Worm (Caenorhabditis elegans): ENCODE data around the gene rpl-34.

Gene rpl-34

DNA sequence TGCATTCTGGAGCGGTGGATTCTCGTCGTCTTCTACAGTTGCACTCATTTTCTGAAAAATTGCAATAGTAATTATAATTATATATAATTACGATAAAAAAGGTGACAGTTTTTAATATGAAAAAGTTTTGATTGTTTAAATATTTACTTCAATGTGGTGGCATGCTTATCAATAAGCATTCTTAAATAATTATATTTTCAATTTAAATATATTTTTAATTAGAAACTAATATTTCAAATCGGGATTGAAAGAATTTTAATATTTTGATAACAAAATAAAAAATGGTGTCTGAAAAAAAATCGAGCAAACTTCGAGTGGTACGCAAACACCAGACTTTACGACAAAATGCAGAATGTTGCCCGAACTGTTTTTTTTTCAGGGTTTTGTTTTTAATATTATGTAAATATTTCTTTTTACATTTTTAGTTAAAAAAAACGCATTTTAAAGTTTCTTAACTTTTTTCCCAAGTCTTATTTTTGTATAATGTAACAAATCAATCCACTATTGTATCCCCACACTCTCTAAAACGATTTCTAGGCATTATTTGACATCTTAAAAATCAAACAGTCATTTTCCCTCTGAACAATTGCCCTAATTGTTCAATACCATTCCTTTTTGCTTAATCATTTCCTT, 13.5 kb downstream of the rpl-34 start, which contains the start of the genes C42C1.12 and C42C1.19:
Gene C42C1.12 (minus strand): TSS at position 51 of the 633 bp plus-strand sequence.
Gene C42C1.19 (plus strand): TSS at position 583 of the 633 bp plus-strand sequence.
- no peak for TF ChIP-seq unc-62 (GFP tag; optimal IDR thresholded peaks at IDR 0.05)

DNA sequence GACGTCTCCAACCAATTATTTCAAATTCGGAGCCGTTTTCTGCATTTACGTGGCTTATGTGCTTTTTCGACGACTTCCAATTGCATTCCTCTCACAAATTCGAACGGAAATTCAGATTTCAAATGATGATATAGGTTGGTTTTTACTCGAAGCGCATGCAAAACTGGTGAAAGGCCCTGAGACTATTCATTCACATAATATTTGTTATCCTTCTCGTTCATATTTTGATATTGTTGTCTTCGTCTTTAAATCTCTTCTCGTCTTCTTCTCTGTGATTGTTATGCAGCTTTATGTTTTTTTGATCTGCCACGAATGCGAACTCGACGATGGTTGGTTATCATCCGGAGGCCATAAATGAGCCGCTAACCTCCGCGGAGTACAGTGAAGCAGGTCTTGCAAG, 14.1 kb downstream of the rpl-34 start, which contains the start of gene hpo-12:
Gene hpo-12 (plus strand): TSS at position 301 of the 400 bp plus-strand sequence.
- TF ChIP-seq unc-62 (GFP tag; optimal IDR thresholded peaks at IDR 0.05), result no peak

DNA sequence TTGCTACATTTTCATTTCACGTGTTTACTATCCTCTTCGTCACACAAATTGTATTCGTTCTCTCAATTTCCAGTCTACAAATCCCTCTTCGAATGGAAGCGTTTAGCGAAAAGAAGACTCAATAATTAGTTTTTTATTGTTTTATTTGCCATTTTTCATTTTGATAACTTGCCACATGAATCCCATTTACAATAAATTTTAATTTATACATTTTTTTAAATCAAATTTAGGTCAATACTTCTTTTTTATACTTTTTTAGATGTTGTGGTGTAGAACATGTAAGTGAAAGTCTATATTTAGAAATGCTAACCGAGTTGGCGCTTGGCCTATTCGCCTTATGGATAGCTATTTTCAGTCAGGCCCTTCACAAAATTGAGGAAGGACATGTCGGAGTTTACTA, 18.8 kb downstream of the rpl-34 start, which contains the start of gene erl-1:
Gene erl-1 (plus strand): TSS at position 301 of the 400 bp plus-strand sequence.
- no peak for TF ChIP-seq unc-62 (GFP tag; optimal IDR thresholded peaks at IDR 0.05)

DNA sequence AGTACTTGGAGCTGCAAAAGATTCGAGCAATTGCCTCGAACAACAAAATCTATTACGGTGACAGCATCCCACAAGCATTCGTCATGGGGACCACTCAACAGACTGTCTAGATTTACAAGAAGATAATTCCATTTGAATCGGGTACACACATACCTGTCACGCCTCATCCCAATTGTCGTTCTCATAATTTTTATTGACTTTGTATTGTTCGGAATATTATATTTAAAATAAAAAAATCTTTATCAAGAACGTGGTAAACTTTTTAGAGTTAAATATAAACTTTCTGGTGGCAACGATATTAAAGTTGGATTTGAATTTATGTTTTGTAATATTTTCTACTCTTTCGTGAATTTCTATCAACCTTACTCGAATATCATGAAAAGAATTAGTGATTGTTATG, 20.4 kb downstream of the rpl-34 start, which contains the start of gene C42C1.9:
Gene C42C1.9 (plus strand): TSS at position 301 of the 400 bp plus-strand sequence.
- no peak for TF ChIP-seq unc-62 (GFP tag; optimal IDR thresholded peaks at IDR 0.05)

DNA sequence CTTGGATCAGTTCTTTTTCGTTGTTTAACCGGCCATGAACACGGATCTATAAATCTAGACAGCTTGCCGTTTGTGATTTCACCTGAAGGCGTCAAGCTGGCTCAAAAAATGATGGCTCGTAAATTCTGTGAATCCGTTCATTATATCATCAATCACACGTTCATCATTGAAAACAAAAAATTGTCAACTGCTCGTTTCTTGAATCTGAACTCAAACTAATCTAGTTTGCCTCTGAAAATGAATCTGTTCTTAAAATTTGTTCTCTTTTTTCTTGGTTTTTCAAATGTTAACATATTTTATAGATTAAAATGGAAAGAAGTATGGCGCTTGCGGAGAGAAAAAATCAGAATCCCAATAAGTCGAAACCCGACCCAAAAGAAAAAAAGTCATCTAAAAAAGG, 21.9 kb downstream of the rpl-34 start, which contains the start of gene C42C1.8:
Gene C42C1.8 (plus strand): TSS at position 301 of the 400 bp plus-strand sequence.
- TF ChIP-seq unc-62 (GFP tag; optimal IDR thresholded peaks at IDR 0.05), result no peak

DNA sequence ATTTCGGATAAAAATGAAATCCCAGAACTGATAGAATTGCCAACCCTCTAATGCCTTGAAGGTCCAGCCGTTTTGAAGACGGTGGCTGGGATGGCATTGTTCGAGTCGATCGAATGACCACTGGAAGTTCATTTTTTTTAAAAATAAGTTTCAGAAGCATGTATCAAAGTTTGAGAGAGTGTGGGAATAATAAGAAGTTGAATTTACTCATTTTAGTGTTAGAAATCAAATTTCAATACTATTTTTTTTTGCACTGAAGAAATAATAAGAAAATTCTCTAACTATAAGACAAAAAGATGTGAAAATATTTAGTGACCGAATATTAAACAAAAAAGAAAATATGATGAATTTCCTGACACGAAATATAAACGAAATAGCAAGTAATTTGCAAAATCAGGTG, 32.4 kb downstream of the rpl-34 start, which contains the start of gene oac-59:
Gene oac-59 (minus strand): TSS at position 101 of the 400 bp plus-strand sequence.
- no peak for TF ChIP-seq unc-62 (GFP tag; optimal IDR thresholded peaks at IDR 0.05)

DNA sequence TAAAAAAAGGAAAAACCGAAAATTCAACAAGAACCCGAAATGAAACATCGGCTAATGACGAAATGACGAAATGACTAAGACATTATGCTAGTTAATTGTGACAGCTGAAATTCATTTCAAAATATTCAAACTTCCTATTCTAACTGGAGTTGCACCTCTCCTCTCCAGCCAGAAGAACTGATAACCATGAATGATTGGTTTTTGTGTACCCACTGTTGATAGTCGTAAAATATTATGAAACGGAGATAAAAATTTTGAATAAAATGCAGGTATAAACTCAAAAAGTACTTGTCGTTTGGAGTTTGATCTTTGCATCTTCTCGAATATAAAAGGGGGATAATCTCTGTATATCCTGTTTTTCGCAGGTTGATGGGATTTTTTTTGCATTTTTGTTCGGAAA, 34.1 kb downstream of the rpl-34 start:
- TF ChIP-seq unc-62 (GFP tag; optimal IDR thresholded peaks at IDR 0.05), result no peak

DNA sequence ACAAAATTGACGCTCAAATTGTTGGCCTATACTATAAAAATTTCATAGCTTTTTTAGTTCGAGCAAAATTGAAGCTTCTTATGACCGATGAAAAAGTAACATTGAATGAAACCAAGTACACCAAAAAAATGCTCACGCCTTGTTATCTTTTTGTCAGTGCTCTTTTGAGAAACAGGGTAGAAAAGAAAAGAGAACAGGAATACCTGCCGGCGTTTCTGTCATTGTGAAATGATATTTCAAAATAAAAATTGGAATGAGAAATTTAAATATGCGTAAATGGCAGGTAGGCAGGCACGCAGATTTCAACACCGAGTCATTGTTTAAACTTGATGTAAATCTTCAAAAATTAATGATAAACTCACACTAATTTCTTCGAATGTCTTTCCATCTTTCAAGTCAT, 36.0 kb downstream of the rpl-34 start:
- no peak for TF ChIP-seq unc-62 (GFP tag; optimal IDR thresholded peaks at IDR 0.05)

DNA sequence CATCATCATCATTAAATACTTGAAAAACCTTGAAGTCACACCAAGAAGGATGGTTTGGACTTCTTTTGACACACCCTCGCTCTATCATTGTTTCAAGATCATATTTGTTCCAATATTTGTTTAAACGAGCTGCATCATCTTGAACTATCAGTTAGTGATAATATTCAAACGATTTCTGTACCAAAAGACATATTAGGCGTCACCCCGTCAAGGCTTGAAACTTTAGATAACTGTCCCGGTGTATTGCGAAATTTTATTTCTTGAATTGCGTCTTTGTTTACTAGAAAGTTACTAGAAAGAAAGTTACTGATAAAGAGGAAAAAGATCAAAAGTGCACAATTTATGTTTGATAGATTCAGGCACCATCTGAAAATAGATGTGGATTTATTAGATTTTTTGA, 37.2 kb downstream of the rpl-34 start:
- TF ChIP-seq unc-62 (GFP tag; optimal IDR thresholded peaks at IDR 0.05), result no peak

DNA sequence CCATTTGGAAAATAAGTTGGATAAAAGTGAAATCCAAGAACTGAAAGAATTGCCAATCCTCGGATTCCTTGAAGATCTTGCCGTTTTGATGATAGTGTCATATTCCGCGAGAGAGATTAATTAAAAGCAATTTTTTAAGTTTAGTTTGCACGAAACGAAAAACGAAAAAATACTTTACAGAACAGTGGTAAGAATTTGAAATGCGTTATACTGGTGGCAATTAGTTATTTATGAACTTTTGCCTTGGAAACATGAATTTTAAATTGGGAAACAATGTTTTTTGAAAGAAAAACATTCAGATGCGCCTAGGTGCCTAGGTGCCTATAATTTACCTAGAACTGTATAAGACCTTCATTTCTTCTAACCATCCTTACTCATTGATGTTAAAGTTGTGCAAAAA, 38.9 kb downstream of the rpl-34 start, which contains the start of gene oac-57:
Gene oac-57 (minus strand): TSS at position 101 of the 400 bp plus-strand sequence.
- TF ChIP-seq unc-62 (GFP tag; optimal IDR thresholded peaks at IDR 0.05), result no peak

DNA sequence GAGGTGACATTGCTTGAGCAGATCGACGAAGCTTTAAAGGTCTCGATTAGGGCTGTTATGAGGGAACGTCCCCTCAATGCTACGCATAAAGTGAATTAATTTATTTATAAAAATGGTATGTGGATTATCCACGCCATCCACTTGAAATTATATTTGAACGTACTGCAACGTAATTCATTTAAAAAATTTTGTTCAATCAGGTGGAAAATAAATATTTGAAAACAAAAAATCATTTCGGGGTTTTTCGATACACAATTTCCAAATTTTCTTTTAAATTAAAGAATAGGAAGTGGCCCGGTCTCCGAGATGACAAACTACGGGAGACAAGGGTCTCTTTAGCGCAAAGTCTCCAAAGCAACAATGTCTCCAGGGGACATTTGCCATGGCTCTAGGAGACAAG, 42.8 kb downstream of the rpl-34 start, which contains the start of gene oac-58:
Gene oac-58 (minus strand): TSS at position 101 of the 400 bp plus-strand sequence.
- TF ChIP-seq unc-62 (GFP tag; optimal IDR thresholded peaks at IDR 0.05), result no peak

Data from whole organism, dauer.